Fruit fly (Drosophila melanogaster) whole organism, embryonic: ENCODE measurements around the gene FucTA.

Experiments
- Awh ChIP-seq: fragments of 200-800 bp; sonication (Bioruptor generic); IDR thresholded peaks from 2 replicates; pipeline ENCODE4, ENCODE4 v1.3.6; 2022; ENCODE audit warnings: missing biosample characterization, missing genetic modification characterization
- CG30020 ChIP-seq: fragments of 200-800 bp; optimal IDR thresholded peaks from 2 replicates; lab custom pipeline; 2019; ENCODE audit warnings: missing biosample characterization, mild to moderate bottlenecking, missing genetic modification characterization, moderate library complexity
- CG32532 ChIP-seq: fragments of 200-800 bp; sonication (Bioruptor generic); IDR thresholded peaks from 2 replicates; pipeline ENCODE4 v1.3.6; 2022; ENCODE audit warnings: missing biosample characterization, missing genetic modification characterization
- CG6683 ChIP-seq: fragments of 200-800 bp; sonication (Bioruptor generic); optimal IDR thresholded peaks from 2 replicates; lab custom pipeline; 2017; ENCODE audit warnings: missing biosample characterization, mild to moderate bottlenecking, missing genetic modification characterization, missing genetic modification reagents
- CG7271 ChIP-seq: fragments of 200-800 bp; sonication (Bioruptor generic); optimal IDR thresholded peaks from 2 replicates; lab custom pipeline; 2018; ENCODE audit warnings: missing biosample characterization, mild to moderate bottlenecking, missing genetic modification characterization, moderate library complexity
- CG9215 ChIP-seq: fragments of 200-800 bp; sonication (Bioruptor generic); IDR thresholded peaks from 2 replicates; pipeline ENCODE4 v1.3.6; 2022; ENCODE audit warnings: missing biosample characterization, missing genetic modification characterization
- CrebB ChIP-seq: fragments of 200-800 bp; sonication (Bioruptor generic); optimal IDR thresholded peaks from 3 replicates; lab custom pipeline; 2018; ENCODE audit warnings: missing biosample characterization, mild to moderate bottlenecking, missing genetic modification characterization
- Deaf1 ChIP-seq: fragments of 200-800 bp; optimal IDR thresholded peaks from 3 replicates; lab custom pipeline; 2019; ENCODE audit warnings: missing biosample characterization, mild to moderate bottlenecking, missing genetic modification characterization, moderate library complexity
- Ets65A ChIP-seq: fragments of 200-800 bp; sonication (Bioruptor generic); peaks from one replicate; lab custom pipeline; 2016; ENCODE audit warnings: missing biosample characterization, missing genetic modification characterization
- Kr ChIP-seq: fragments of 200-800 bp; sonication (Bioruptor generic); optimal IDR thresholded peaks from 2 replicates; lab custom pipeline; 2017; ENCODE audit warnings: missing biosample characterization, mild to moderate bottlenecking, missing genetic modification characterization
- Trl ChIP-seq, 3 experiments: fragments of >200 bp in 2 of 3; fragments of 200-800 bp in 1 of 3; sonication (Bioruptor generic) in 1 of 3; optimal IDR thresholded peaks; 2 replicates in 1 of 3; 3 replicates in 2 of 3; lab custom pipeline; 2016 to 2017; ENCODE audit warnings: missing biosample characterization in 1 of 3, missing genetic modification characterization in 1 of 3
- kay ChIP-seq: fragments of 200-800 bp; sonication (Bioruptor generic); optimal IDR thresholded peaks from 2 replicates; lab custom pipeline; 2016; ENCODE audit warnings: missing biosample characterization, missing genetic modification characterization

- TF ChIP-seq Deaf1 (tag; lab: Kevin White, UChicago) (no peak), CG30020 (no peak), CG7271 (no peak), Trl (optimal IDR thresholded peaks at IDR 0.05; lab: Kevin White, UChicago) (no peak), Trl (GFP tag; optimal IDR thresholded peaks at IDR 0.05; lab: Kevin White, UChicago) (no peak), Awh (no peak), CrebB (no peak), CG32532 (no peak), CG6683 (GFP tag; lab: Kevin White, UChicago) (no peak), kay (GFP tag; lab: Kevin White, UChicago) (no peak), Ets65A (GFP tag; lab: Kevin White, UChicago) (no peak), CG9215 (GFP tag; lab: Robert Waterston, UW) (no peak), Kr (GFP tag; lab: Kevin White, UChicago) (no peak)
Observed at dm6 chr3L:15195548-15195947, 48.6 kb downstream of the FucTA start.
